Worm (Caenorhabditis elegans) whole organism, L3 larva: ENCODE data around the gene sri-19.

Experiments used
- aly-2 ChIP-seq: fragments of 150-350 bp; optimal IDR thresholded peaks from 2 replicates; lab custom pipeline; 2014; ENCODE audit warnings: missing biosample characterization, missing genetic modification characterization
- nfya-1 ChIP-seq: sonication (generic microtip); optimal IDR thresholded peaks from 2 replicates; lab custom pipeline; 2017; ENCODE audit warnings: missing genetic modification characterization, mild to moderate bottlenecking, missing compliant biosample characterization, antibody characterized with exemption, moderate library complexity; ENCODE audit not compliant: insufficient read depth
- nhr-12 ChIP-seq: fragments of 150-350 bp; optimal IDR thresholded peaks from 2 replicates; lab custom pipeline; 2014; ENCODE audit warnings: missing biosample characterization, missing genetic modification characterization
- nhr-237 ChIP-seq: fragments of 150-350 bp; optimal IDR thresholded peaks from 2 replicates; lab custom pipeline; 2014; ENCODE audit warnings: missing biosample characterization, missing genetic modification characterization
- nhr-28 ChIP-seq: fragments of 150-350 bp; optimal IDR thresholded peaks from 2 replicates; lab custom pipeline; 2014; ENCODE audit warnings: missing biosample characterization, missing genetic modification characterization
- nhr-76 ChIP-seq: fragments of 150-350 bp; sonication (generic microtip); optimal IDR thresholded peaks from 5 replicates; lab custom pipeline; 2014; ENCODE audit warnings: missing biosample characterization, missing genetic modification characterization
- pqm-1 ChIP-seq: fragments of 150-350 bp; optimal IDR thresholded peaks from 2 replicates; lab custom pipeline; 2017; ENCODE audit warnings: missing biosample characterization, missing genetic modification characterization, inconsistent platforms
- tbx-2 ChIP-seq: sonication (generic microtip); optimal IDR thresholded peaks from 2 replicates; lab custom pipeline; 2016; ENCODE audit warnings: mild to moderate bottlenecking, missing genetic modification characterization, missing compliant biosample characterization
- zag-1 ChIP-seq: fragments of 150-350 bp; optimal IDR thresholded peaks from 2 replicates; lab custom pipeline; 2014; ENCODE audit warnings: missing biosample characterization, missing genetic modification characterization
- ztf-11 ChIP-seq: fragments of 150-350 bp; optimal IDR thresholded peaks from 2 replicates; lab custom pipeline; 2014; ENCODE audit warnings: missing biosample characterization, missing genetic modification characterization

- no peak for TF ChIP-seq pqm-1
- no peak for TF ChIP-seq nhr-12 (tag; lab: Kevin White, UChicago)
- TF ChIP-seq nhr-28 (tag; lab: Kevin White, UChicago) = no peak
- no peak for TF ChIP-seq tbx-2 (tag; lab: Kevin White, UChicago)
- TF ChIP-seq nhr-76 = no peak
- no peak for TF ChIP-seq nfya-1 (tag; lab: Kevin White, UChicago)
- no peak for TF ChIP-seq aly-2
- TF ChIP-seq ztf-11 (tag; lab: Kevin White, UChicago) = no peak
- no peak for TF ChIP-seq zag-1 (tag; lab: Kevin White, UChicago)
- TF ChIP-seq nhr-237 (tag; lab: Kevin White, UChicago) = no peak
These were observed 27.4 kb downstream of the sri-19 start, which contains the start of gene cyb-2.1 for ce11 chrIV:10985568-10986035.
